Fruit fly (Drosophila melanogaster) whole organism, embryonic: Measurements from ENCODE around the gene fig.

Experiments
- Atf3 ChIP-seq: fragments of 200-800 bp; sonication (Bioruptor generic); optimal IDR thresholded peaks from 3 replicates; lab custom pipeline; 2016; ENCODE audit warnings: missing biosample characterization, missing genetic modification characterization
- Blimp-1 ChIP-seq: fragments of 200-800 bp; sonication (Bioruptor generic); optimal IDR thresholded peaks from 3 replicates; lab custom pipeline; 2018; ENCODE audit warnings: missing biosample characterization, missing genetic modification characterization, mild to moderate bottlenecking, moderate library complexity, missing genetic modification reagents
- C15 ChIP-seq: fragments of 200-800 bp; sonication (Bioruptor generic); IDR thresholded peaks from 3 replicates; pipeline ENCODE4 v1.3.6; 2022; ENCODE audit warnings: missing biosample characterization, missing genetic modification characterization
- CG10979 ChIP-seq: fragments of 200-800 bp; sonication (Bioruptor generic); optimal IDR thresholded peaks from 2 replicates; lab custom pipeline; 2018; ENCODE audit warnings: missing biosample characterization, mild to moderate bottlenecking, missing genetic modification characterization, moderate library complexity
- CG11247 ChIP-seq: fragments of 200-800 bp; sonication (Bioruptor generic); IDR thresholded peaks from 2 replicates; pipeline ENCODE4 v1.3.6; 2022; ENCODE audit warnings: missing biosample characterization, missing genetic modification characterization
- CG11695 ChIP-seq: fragments of 200-800 bp; sonication (Bioruptor generic); IDR thresholded peaks from 3 replicates; pipeline ENCODE4 v1.3.6; 2022; ENCODE audit warnings: missing biosample characterization, missing genetic modification characterization
- CG13296 ChIP-seq: fragments of 200-800 bp; sonication (Bioruptor generic); optimal IDR thresholded peaks from 3 replicates; lab custom pipeline; 2018; ENCODE audit warnings: missing biosample characterization, mild to moderate bottlenecking, missing genetic modification characterization
- CG14441 ChIP-seq: fragments of 200-800 bp; sonication (Bioruptor generic); IDR thresholded peaks from 2 replicates; pipeline ENCODE4 v1.3.6; 2022; ENCODE audit warnings: missing biosample characterization, missing genetic modification characterization
- CG15269 ChIP-seq: fragments of 200-800 bp; sonication (Bioruptor generic); optimal IDR thresholded peaks from 2 replicates; lab custom pipeline; 2018; ENCODE audit warnings: missing biosample characterization, mild to moderate bottlenecking, missing genetic modification characterization, moderate library complexity
- CG1603 ChIP-seq: fragments of 200-800 bp; sonication (Bioruptor generic); optimal IDR thresholded peaks from 2 replicates; lab custom pipeline; 2019; ENCODE audit warnings: missing biosample characterization, mild to moderate bottlenecking, missing genetic modification characterization, moderate library complexity
- CG16815 ChIP-seq: fragments of 200-800 bp; sonication (Bioruptor generic); optimal IDR thresholded peaks from 3 replicates; lab custom pipeline; 2017; ENCODE audit warnings: missing biosample characterization, mild to moderate bottlenecking, missing genetic modification characterization
- CG16863 ChIP-seq: fragments of 200-800 bp; sonication (Bioruptor generic); optimal IDR thresholded peaks from 3 replicates; lab custom pipeline; 2016; ENCODE audit warnings: missing biosample characterization, missing genetic modification characterization
- CG17328 ChIP-seq: fragments of 200-800 bp; sonication (Bioruptor generic); IDR thresholded peaks from 2 replicates; pipeline ENCODE4 v1.3.6; 2022; ENCODE audit warnings: missing biosample characterization, missing genetic modification characterization
- CG18476 ChIP-seq: fragments of 200-800 bp; sonication (Bioruptor generic); optimal IDR thresholded peaks from 2 replicates; lab custom pipeline; 2016; ENCODE audit warnings: missing biosample characterization, mild to moderate bottlenecking, missing genetic modification characterization
- CG18599 ChIP-seq: fragments of 200-800 bp; sonication (Bioruptor generic); optimal IDR thresholded peaks from 3 replicates; lab custom pipeline; 2017; ENCODE audit warnings: missing biosample characterization, missing genetic modification characterization, mild to moderate bottlenecking, moderate library complexity, missing genetic modification reagents
- CG2120 ChIP-seq: fragments of 200-800 bp; sonication (Bioruptor generic); optimal IDR thresholded peaks from 3 replicates; lab custom pipeline; 2016; ENCODE audit warnings: missing biosample characterization, missing genetic modification characterization
- CG30403 ChIP-seq: fragments of 200-800 bp; sonication (Bioruptor generic); optimal IDR thresholded peaks from 3 replicates; lab custom pipeline; 2016; ENCODE audit warnings: missing biosample characterization, missing genetic modification characterization
- CG32772 ChIP-seq: fragments of 200-800 bp; sonication (Bioruptor generic); IDR thresholded peaks from 2 replicates; pipeline ENCODE4 v1.3.6; 2022; ENCODE audit warnings: missing biosample characterization, missing genetic modification characterization
- CG6813 ChIP-seq: fragments of 200-800 bp; sonication (Bioruptor generic); optimal IDR thresholded peaks from 2 replicates; lab custom pipeline; 2017; ENCODE audit warnings: missing biosample characterization, missing genetic modification characterization, mild to moderate bottlenecking, moderate library complexity, missing genetic modification reagents
- CG9609 ChIP-seq: fragments of 200-800 bp; sonication (Bioruptor generic); optimal IDR thresholded peaks from 3 replicates; lab custom pipeline; 2016; ENCODE audit warnings: missing biosample characterization, missing genetic modification characterization
- Drgx ChIP-seq: fragments of 200-800 bp; sonication (Bioruptor generic); IDR thresholded peaks from 2 replicates; pipeline ENCODE4 v1.3.6; 2022; ENCODE audit warnings: missing biosample characterization, missing genetic modification characterization
- HLH3B ChIP-seq: fragments of 200-800 bp; sonication (Bioruptor generic); IDR thresholded peaks from 2 replicates; pipeline ENCODE4 v1.3.6; 2022; ENCODE audit warnings: missing biosample characterization, missing genetic modification characterization
- HLH54F ChIP-seq: fragments of 200-800 bp; sonication (Bioruptor generic); optimal IDR thresholded peaks from 3 replicates; lab custom pipeline; 2016; ENCODE audit warnings: missing biosample characterization, missing genetic modification characterization
- Hr3 ChIP-seq: fragments of 200-800 bp; sonication (Bioruptor generic); optimal IDR thresholded peaks from 3 replicates; lab custom pipeline; 2016; ENCODE audit warnings: missing biosample characterization, missing genetic modification characterization
- Med ChIP-seq: fragments of 200-800 bp; sonication (Bioruptor generic); peaks from one replicate; lab custom pipeline; 2016; ENCODE audit warnings: missing biosample characterization, missing genetic modification characterization, mild to moderate bottlenecking, inconsistent platforms, moderate library complexity
- Mrtf ChIP-seq: fragments of 200-800 bp; sonication (Bioruptor generic); IDR thresholded peaks from 3 replicates; pipeline ENCODE4 v1.3.6; 2022; ENCODE audit warnings: missing biosample characterization, missing genetic modification characterization
- Oli ChIP-seq: fragments of 200-800 bp; sonication (Bioruptor generic); optimal IDR thresholded peaks from 2 replicates; lab custom pipeline; 2018; ENCODE audit warnings: missing biosample characterization, mild to moderate bottlenecking, missing genetic modification characterization, moderate library complexity
- Pdp1 ChIP-seq, 2 experiments: fragments of 200-800 bp; sonication (Bioruptor generic); optimal IDR thresholded peaks; 3 replicates each; lab custom pipeline; 2016; ENCODE audit warnings: missing biosample characterization in 2 of 2, missing genetic modification characterization in 2 of 2, mild to moderate bottlenecking in 1 of 2, moderate library complexity in 1 of 2
- Rfx ChIP-seq: fragments of 200-800 bp; sonication (Bioruptor generic); IDR thresholded peaks from 2 replicates; pipeline ENCODE4 v1.3.6; 2022; ENCODE audit warnings: missing biosample characterization, missing genetic modification characterization
- ac ChIP-seq: fragments of 200-800 bp; sonication (Bioruptor generic); optimal IDR thresholded peaks from 3 replicates; lab custom pipeline; 2017; ENCODE audit warnings: missing biosample characterization, mild to moderate bottlenecking, missing genetic modification characterization
- al ChIP-seq: fragments of 200-800 bp; sonication (Bioruptor generic); IDR thresholded peaks from 2 replicates; pipeline ENCODE4 v1.3.6; 2022; ENCODE audit warnings: missing biosample characterization, missing genetic modification characterization
- az2 ChIP-seq: fragments of 200-800 bp; sonication (Bioruptor generic); optimal IDR thresholded peaks from 3 replicates; lab custom pipeline; 2016; ENCODE audit warnings: missing biosample characterization, missing genetic modification characterization
- bbx ChIP-seq: fragments of 200-800 bp; sonication (Bioruptor generic); IDR thresholded peaks from 2 replicates; pipeline ENCODE4 v1.3.6; 2022; ENCODE audit warnings: missing biosample characterization, missing genetic modification characterization; ENCODE audit not compliant: partially characterized antibody
- chif ChIP-seq, 2 experiments: fragments of 200-800 bp; sonication (Bioruptor generic); optimal IDR thresholded peaks; 3 replicates each; lab custom pipeline; 2016; ENCODE audit warnings: missing biosample characterization in 2 of 2, missing genetic modification characterization in 2 of 2
- dmrt99B ChIP-seq: fragments of 200-800 bp; sonication (Bioruptor generic); optimal IDR thresholded peaks from 2 replicates; lab custom pipeline; 2018; ENCODE audit warnings: missing biosample characterization, mild to moderate bottlenecking, missing genetic modification characterization, moderate library complexity
- dpn ChIP-seq, 2 experiments: fragments of 200-800 bp; sonication (Bioruptor generic); optimal IDR thresholded peaks; 3 replicates each; lab custom pipeline; 2016; ENCODE audit warnings: missing biosample characterization in 2 of 2, missing genetic modification characterization in 2 of 2
- eve ChIP-seq, 2 experiments: fragments of >200 bp; optimal IDR thresholded peaks; 2 replicates each; lab custom pipeline; 2017; ENCODE audit warnings: missing biosample characterization in 2 of 2, missing genetic modification characterization in 2 of 2
- ind ChIP-seq: fragments of 200-800 bp; sonication (Bioruptor generic); optimal IDR thresholded peaks from 3 replicates; lab custom pipeline; 2016; ENCODE audit warnings: missing biosample characterization, missing genetic modification characterization
- mam ChIP-seq: fragments of 200-800 bp; sonication (Bioruptor generic); optimal IDR thresholded peaks from 3 replicates; lab custom pipeline; 2016; ENCODE audit warnings: missing biosample characterization, missing genetic modification characterization
- nmo ChIP-seq: fragments of 200-800 bp; sonication (Bioruptor generic); optimal IDR thresholded peaks from 2 replicates; lab custom pipeline; 2018; ENCODE audit warnings: missing biosample characterization, mild to moderate bottlenecking, missing genetic modification characterization, moderate library complexity
- nom ChIP-seq: fragments of 200-800 bp; sonication (Bioruptor generic); optimal IDR thresholded peaks from 2 replicates; lab custom pipeline; 2017; ENCODE audit warnings: missing biosample characterization, missing genetic modification characterization, mild to moderate bottlenecking, moderate library complexity, missing genetic modification reagents
- phol ChIP-seq: fragments of 200-800 bp; sonication (Bioruptor generic); optimal IDR thresholded peaks from 3 replicates; lab custom pipeline; 2018; ENCODE audit warnings: missing biosample characterization, mild to moderate bottlenecking, missing genetic modification characterization, moderate library complexity
- psq ChIP-seq: fragments of 200-800 bp; sonication (Bioruptor generic); optimal IDR thresholded peaks from 2 replicates; lab custom pipeline; 2017; ENCODE audit warnings: missing biosample characterization, missing genetic modification characterization
- pum ChIP-seq: fragments of 200-800 bp; sonication (Bioruptor generic); optimal IDR thresholded peaks from 2 replicates; lab custom pipeline; 2016; ENCODE audit warnings: missing biosample characterization, missing genetic modification characterization
- sc ChIP-seq, 3 experiments: fragments of >200 bp in 2 of 3; fragments of 200-800 bp in 1 of 3; sonication (Bioruptor generic) in 1 of 3; optimal IDR thresholded peaks; 2 replicates in 2 of 3; 3 replicates in 1 of 3; lab custom pipeline; 2017; ENCODE audit warnings: mild to moderate bottlenecking in 1 of 3, missing biosample characterization in 1 of 3, missing genetic modification characterization in 1 of 3, missing genetic modification reagents in 1 of 3
- shn ChIP-seq: fragments of 200-800 bp; sonication (Bioruptor generic); optimal IDR thresholded peaks from 3 replicates; lab custom pipeline; 2016; ENCODE audit warnings: missing biosample characterization, missing genetic modification characterization
- sisA ChIP-seq: fragments of 200-800 bp; sonication (Bioruptor generic); IDR thresholded peaks from 2 replicates; pipeline ENCODE4 v1.3.6; 2022; ENCODE audit warnings: missing biosample characterization, missing genetic modification characterization
- tio ChIP-seq: fragments of 200-800 bp; sonication (Bioruptor generic); optimal IDR thresholded peaks from 2 replicates; lab custom pipeline; 2017; ENCODE audit warnings: missing biosample characterization, missing genetic modification characterization, inconsistent platforms
- wek ChIP-seq: fragments of 200-800 bp; sonication (Bioruptor generic); optimal IDR thresholded peaks from 3 replicates; lab custom pipeline; 2018; ENCODE audit warnings: missing biosample characterization, mild to moderate bottlenecking, missing genetic modification characterization, moderate library complexity

Gene fig

dm6 chr3R:29763154-29763553, 17.1 kb downstream of the fig start (continued):
- peak; percentile 31; the same call in 1 of the 2 replicates for TF ChIP-seq sisA
- TF ChIP-seq CG15269 (tag; lab: Kevin White, UChicago), result peak; percentile 19
- peak; percentile 13 for TF ChIP-seq CG16815 (GFP tag; lab: Kevin White, UChicago)
- TF ChIP-seq nmo (GFP tag; lab: Kevin White, UChicago), result peak; percentile 13
- TF ChIP-seq CG13296, result no peak
- peak; percentile 6 for TF ChIP-seq pum (GFP tag; lab: Kevin White, UChicago)
- TF ChIP-seq dmrt99B (tag; lab: Kevin White, UChicago), result peak; percentile 47
- TF ChIP-seq CG14441, result 0 out of 2 replicates have a peak, but pooled peaks have one; percentile 21
- no peak for TF ChIP-seq HLH3B (GFP tag; lab: Robert Waterston, UW)
- TF ChIP-seq CG11247 (GFP tag; lab: Robert Waterston, UW), result 0 out of 2 replicates have a peak, but pooled peaks have one; percentile 30
- no peak for TF ChIP-seq shn
- TF ChIP-seq CG9609 (GFP tag; lab: Kevin White, UChicago), result peak; percentile 32
- TF ChIP-seq sc (optimal IDR thresholded peaks at IDR 0.05; lab: Kevin White, UChicago), result no peak
- peak; percentile 2 for TF ChIP-seq sc (GFP tag; optimal IDR thresholded peaks at IDR 0.05; lab: Kevin White, UChicago)
- TF ChIP-seq al, result peak; percentile 16; the same call in 1 of the 2 replicates
- TF ChIP-seq Mrtf, result 0 out of 3 replicates have a peak, but pooled peaks have one; percentile 41
- peak; percentile 23 for TF ChIP-seq mam
- peak; percentile 2 for TF ChIP-seq CG2120 (GFP tag; lab: Kevin White, UChicago)
- TF ChIP-seq Rfx (GFP tag; lab: Robert Waterston, UW), result peak; percentile 32; the same call in 1 of the 2 replicates
- 0 out of 2 replicates have a peak, but pooled peaks have one; percentile 20 for TF ChIP-seq CG32772 (GFP tag; lab: Robert Waterston, UW)
- peak; percentile 31 for TF ChIP-seq tio (GFP tag; lab: Kevin White, UChicago)
- peak; percentile 3 to 12 for TF ChIP-seq dpn (GFP tag; optimal IDR thresholded peaks at IDR 0.05; lab: Kevin White, UChicago)
- TF ChIP-seq CG18476, result no peak
- no peak for TF ChIP-seq ac (GFP tag; lab: Kevin White, UChicago)
- peak; percentile 21 for TF ChIP-seq HLH54F (GFP tag; lab: Kevin White, UChicago)
- peak; percentile 76 for TF ChIP-seq Drgx
- no peak for TF ChIP-seq psq
- 0 out of 2 replicates have a peak, but pooled peaks have one; percentile 28 for TF ChIP-seq CG17328 (GFP tag; lab: Robert Waterston, UW)
- TF ChIP-seq wek, result no peak
- peak; percentile 19 for TF ChIP-seq Oli
- peak; percentile 45 for TF ChIP-seq phol
- peak; percentile 47 for TF ChIP-seq nom
- TF ChIP-seq CG6813 (GFP tag; lab: Kevin White, UChicago), result no peak
- peak; percentile 21 for TF ChIP-seq CG18599 (GFP tag; lab: Kevin White, UChicago)
- TF ChIP-seq ind (GFP tag; lab: Kevin White, UChicago), result peak; percentile 51
- peak; percentile 26 to 47 for TF ChIP-seq chif (GFP tag; optimal IDR thresholded peaks at IDR 0.05; lab: Kevin White, UChicago)
- peak; percentile 6 for TF ChIP-seq Hr3 (GFP tag; lab: Kevin White, UChicago)
- TF ChIP-seq az2 (GFP tag; lab: Kevin White, UChicago), result peak; percentile 2
- TF ChIP-seq eve (GFP tag; optimal IDR thresholded peaks at IDR 0.05; lab: Kevin White, UChicago), result no peak
- peak; percentile 23 for TF ChIP-seq CG10979 (tag; lab: Kevin White, UChicago)
- TF ChIP-seq Atf3 (GFP tag; lab: Kevin White, UChicago), result peak; percentile 14
- no peak for TF ChIP-seq bbx (GFP tag; lab: Robert Waterston, UW)
- peak; percentile 78 for TF ChIP-seq Med (GFP tag; lab: Kevin White, UChicago)
- TF ChIP-seq Pdp1 (GFP tag; optimal IDR thresholded peaks at IDR 0.05; lab: Kevin White, UChicago), result peak; percentile 7 to 8
- TF ChIP-seq CG16863 (GFP tag; lab: Kevin White, UChicago), result peak; percentile 19
- peak; percentile 39 for TF ChIP-seq Blimp-1 (GFP tag; lab: Kevin White, UChicago)
- peak; percentile 55 for TF ChIP-seq CG1603 (tag; lab: Kevin White, UChicago)
- peak; percentile 31 for TF ChIP-seq CG30403 (GFP tag; lab: Kevin White, UChicago)
- TF ChIP-seq C15 (GFP tag; lab: Robert Waterston, UW), result 0 out of 3 replicates have a peak, but pooled peaks have one; percentile 40
- TF ChIP-seq CG11695 (GFP tag; lab: Robert Waterston, UW), result 0 out of 3 replicates have a peak, but pooled peaks have one; percentile 37
